Fruit fly (Drosophila melanogaster): ENCODE results near the gene RunxA.

DNA sequence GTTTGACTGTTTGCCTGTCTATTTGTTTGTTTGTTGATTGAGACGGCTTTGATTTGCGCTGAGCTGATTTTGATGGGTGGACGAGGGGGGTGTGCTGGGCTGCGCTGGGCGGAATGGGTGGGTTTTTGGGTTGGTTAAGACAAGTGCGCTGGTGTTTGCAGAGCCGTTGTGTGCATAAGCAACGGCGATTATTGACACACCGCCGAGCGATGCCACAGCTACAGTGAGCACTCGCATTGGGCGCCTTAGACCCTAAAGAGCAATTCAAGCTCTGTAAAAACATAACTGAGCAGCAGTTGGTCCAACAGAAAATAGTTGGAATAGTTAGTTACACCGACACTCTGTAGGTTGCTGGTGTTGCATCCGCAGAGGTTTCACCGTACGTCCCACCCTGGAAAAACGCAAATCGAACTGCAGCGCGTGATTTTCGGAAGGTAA is 31.4 kb upstream of the RunxA start:
- peak; percentile 63 for TF ChIP-seq Hr83 (GFP tag; optimal IDR thresholded peaks at IDR 0.05; ENCODE audit: poor library complexity, severe bottlenecking)
- TF ChIP-seq ey (GFP tag; optimal IDR thresholded peaks at IDR 0.05) = peak; percentile 56
- peak; percentile 35 for TF ChIP-seq psq (GFP tag; optimal IDR thresholded peaks at IDR 0.05)
- no peak for TF ChIP-seq sage (GFP tag; optimal IDR thresholded peaks at IDR 0.05)
- no peak for TF ChIP-seq Dif (GFP tag; optimal IDR thresholded peaks at IDR 0.05; ENCODE audit: partially characterized antibody)
- TF ChIP-seq dmrt93B (GFP tag; optimal IDR thresholded peaks at IDR 0.05) = peak; percentile 65

All from whole organism, wandering third instar larva.